Fruit fly (Drosophila melanogaster) whole organism, embryonic: ENCODE results near the gene Lim1.

Source experiments
- BtbVII ChIP-seq: fragments of 200-800 bp; sonication (Bioruptor generic); optimal IDR thresholded peaks from 3 replicates; lab custom pipeline; 2017; ENCODE audit warnings: missing biosample characterization, mild to moderate bottlenecking, missing genetic modification characterization
- CG10565 ChIP-seq: fragments of 200-800 bp; sonication (Bioruptor generic); optimal IDR thresholded peaks from 3 replicates; lab custom pipeline; 2016; ENCODE audit warnings: missing biosample characterization, mild to moderate bottlenecking, missing genetic modification characterization
- CG10959 ChIP-seq: fragments of 200-800 bp; sonication (Bioruptor generic); IDR thresholded peaks from 2 replicates; pipeline ENCODE4 v1.3.6; 2022; ENCODE audit warnings: missing biosample characterization, missing genetic modification characterization
- CG11695 ChIP-seq: fragments of 200-800 bp; sonication (Bioruptor generic); IDR thresholded peaks from 3 replicates; pipeline ENCODE4 v1.3.6; 2022; ENCODE audit warnings: missing biosample characterization, missing genetic modification characterization
- CG12299 ChIP-seq: fragments of 200-800 bp; sonication (Bioruptor generic); optimal IDR thresholded peaks from 2 replicates; lab custom pipeline; 2018; ENCODE audit warnings: missing biosample characterization, mild to moderate bottlenecking, missing genetic modification characterization
- CG12391 ChIP-seq: fragments of 200-800 bp; sonication (Bioruptor generic); optimal IDR thresholded peaks from 3 replicates; lab custom pipeline; 2018; ENCODE audit warnings: missing biosample characterization, mild to moderate bottlenecking, missing genetic modification characterization, moderate library complexity
- CG15073 ChIP-seq: fragments of 200-800 bp; sonication (Bioruptor generic); optimal IDR thresholded peaks from 2 replicates; lab custom pipeline; 2016; ENCODE audit warnings: missing biosample characterization, missing genetic modification characterization
- CG15269 ChIP-seq: fragments of 200-800 bp; sonication (Bioruptor generic); optimal IDR thresholded peaks from 2 replicates; lab custom pipeline; 2018; ENCODE audit warnings: missing biosample characterization, mild to moderate bottlenecking, missing genetic modification characterization, moderate library complexity
- CG15479 ChIP-seq: fragments of 200-800 bp; sonication (Bioruptor generic); optimal IDR thresholded peaks from 3 replicates; lab custom pipeline; 2019; ENCODE audit warnings: missing biosample characterization, mild to moderate bottlenecking, missing genetic modification characterization, moderate library complexity
- CG18764 ChIP-seq: fragments of 200-800 bp; sonication (Bioruptor generic); optimal IDR thresholded peaks from 3 replicates; lab custom pipeline; 2016; ENCODE audit warnings: missing biosample characterization, missing genetic modification characterization
- CG32772 ChIP-seq: fragments of 200-800 bp; sonication (Bioruptor generic); IDR thresholded peaks from 2 replicates; pipeline ENCODE4 v1.3.6; 2022; ENCODE audit warnings: missing biosample characterization, missing genetic modification characterization
- CG4730 ChIP-seq: fragments of 200-800 bp; sonication (Bioruptor generic); IDR thresholded peaks from 2 replicates; pipeline ENCODE4 v1.3.6; 2022; ENCODE audit warnings: missing biosample characterization, missing genetic modification characterization
- CG4820 ChIP-seq: fragments of 200-800 bp; sonication (Bioruptor generic); optimal IDR thresholded peaks from 3 replicates; lab custom pipeline; 2016; ENCODE audit warnings: missing biosample characterization, missing genetic modification characterization
- CG4854 ChIP-seq: fragments of 200-800 bp; sonication (Bioruptor generic); optimal IDR thresholded peaks from 2 replicates; lab custom pipeline; 2016; ENCODE audit warnings: missing biosample characterization, missing genetic modification characterization, inconsistent platforms
- CG7745 ChIP-seq: fragments of 200-800 bp; sonication (Bioruptor generic); optimal IDR thresholded peaks from 2 replicates; lab custom pipeline; 2018; ENCODE audit warnings: missing biosample characterization, mild to moderate bottlenecking, missing genetic modification characterization, moderate library complexity
- CG8765 ChIP-seq: fragments of 200-800 bp; sonication (Bioruptor generic); IDR thresholded peaks from 2 replicates; pipeline ENCODE4 v1.3.6; 2022; ENCODE audit warnings: missing biosample characterization, missing genetic modification characterization
- Chrac-16 ChIP-seq: fragments of 200-800 bp; sonication (Bioruptor generic); optimal IDR thresholded peaks from 3 replicates; lab custom pipeline; 2016; ENCODE audit warnings: missing biosample characterization, missing genetic modification characterization
- D19B ChIP-seq: fragments of 200-800 bp; sonication (Bioruptor generic); optimal IDR thresholded peaks from 2 replicates; lab custom pipeline; 2017; ENCODE audit warnings: missing biosample characterization, mild to moderate bottlenecking, missing genetic modification characterization
- Dref ChIP-seq: fragments of 200-800 bp; sonication (Bioruptor generic); IDR thresholded peaks from 2 replicates; pipeline ENCODE4 v1.3.6; 2022; ENCODE audit warnings: missing biosample characterization, missing genetic modification characterization
- Fer2 ChIP-seq: fragments of 200-800 bp; sonication (Bioruptor generic); optimal IDR thresholded peaks from 2 replicates; lab custom pipeline; 2018; ENCODE audit warnings: missing biosample characterization, mild to moderate bottlenecking, missing genetic modification characterization, moderate library complexity
- HmgD ChIP-seq: fragments of 200-800 bp; sonication (Bioruptor generic); optimal IDR thresholded peaks from 3 replicates; lab custom pipeline; 2016; ENCODE audit warnings: missing biosample characterization, missing genetic modification characterization
- Hmr ChIP-seq: fragments of 200-800 bp; sonication (Bioruptor generic); optimal IDR thresholded peaks from 3 replicates; lab custom pipeline; 2017; ENCODE audit warnings: mild to moderate bottlenecking, missing biosample characterization, missing genetic modification reagents, missing genetic modification characterization
- Lim3 ChIP-seq: fragments of 200-800 bp; sonication (Bioruptor generic); IDR thresholded peaks from 2 replicates; pipeline ENCODE4 v1.3.6; 2022; ENCODE audit warnings: missing biosample characterization, missing genetic modification characterization
- Lpt ChIP-seq: fragments of >200 bp; optimal IDR thresholded peaks from 2 replicates; lab custom pipeline; 2018; ENCODE audit warnings: missing biosample characterization, missing genetic modification characterization
- Mrtf ChIP-seq: fragments of 200-800 bp; sonication (Bioruptor generic); IDR thresholded peaks from 3 replicates; pipeline ENCODE4 v1.3.6; 2022; ENCODE audit warnings: missing biosample characterization, missing genetic modification characterization
- Myb ChIP-seq: fragments of 200-800 bp; sonication (Bioruptor generic); optimal IDR thresholded peaks from 2 replicates; lab custom pipeline; 2016; ENCODE audit warnings: missing biosample characterization, missing genetic modification characterization
- Nf-YB ChIP-seq: fragments of 200-800 bp; sonication (Bioruptor generic); optimal IDR thresholded peaks from 3 replicates; lab custom pipeline; 2019; ENCODE audit warnings: missing biosample characterization, mild to moderate bottlenecking, missing genetic modification characterization, moderate library complexity
- Poxn ChIP-seq: fragments of 200-800 bp; sonication (Bioruptor generic); IDR thresholded peaks from 2 replicates; pipeline ENCODE4 v1.3.6; 2022; ENCODE audit warnings: missing biosample characterization, missing genetic modification characterization
- Spps ChIP-seq: fragments of 200-800 bp; sonication (Bioruptor generic); optimal IDR thresholded peaks from 2 replicates; lab custom pipeline; 2018; ENCODE audit warnings: missing biosample characterization, mild to moderate bottlenecking, missing genetic modification characterization
- Sry-β ChIP-seq: fragments of 200-800 bp; sonication (Bioruptor generic); optimal IDR thresholded peaks from 2 replicates; lab custom pipeline; 2018; ENCODE audit warnings: missing biosample characterization, mild to moderate bottlenecking, missing genetic modification characterization, moderate library complexity
- Usf ChIP-seq: fragments of 200-800 bp; sonication (Bioruptor generic); optimal IDR thresholded peaks from 2 replicates; lab custom pipeline; 2017; ENCODE audit warnings: missing genotype, missing biosample characterization, missing genetic modification characterization
- Vsx1 ChIP-seq: fragments of 200-800 bp; sonication (Bioruptor generic); optimal IDR thresholded peaks from 2 replicates; lab custom pipeline; 2017; ENCODE audit warnings: missing biosample characterization, mild to moderate bottlenecking, missing genetic modification characterization, missing genetic modification reagents
- bcd ChIP-seq: fragments of 200-800 bp; sonication (Bioruptor generic); optimal IDR thresholded peaks from 2 replicates; lab custom pipeline; 2017; ENCODE audit warnings: missing biosample characterization, mild to moderate bottlenecking, missing genetic modification characterization
- caup ChIP-seq: fragments of 200-800 bp; sonication (Bioruptor generic); optimal IDR thresholded peaks from 3 replicates; lab custom pipeline; 2017; ENCODE audit warnings: missing biosample characterization, mild to moderate bottlenecking, missing genetic modification characterization, moderate library complexity; ENCODE audit not compliant: severe bottlenecking
- chinmo ChIP-seq: fragments of 200-800 bp; sonication (Bioruptor generic); IDR thresholded peaks from 4 replicates; pipeline ENCODE4 v1.3.6; 2022; ENCODE audit warnings: missing biosample characterization, missing genetic modification characterization; ENCODE audit not compliant: partially characterized antibody
- crol ChIP-seq: fragments of 200-800 bp; sonication (Bioruptor generic); IDR thresholded peaks from 2 replicates; pipeline ENCODE4 v1.3.6; 2022; ENCODE audit warnings: missing biosample characterization, missing genetic modification characterization
- cwo ChIP-seq: fragments of 200-800 bp; sonication (Bioruptor generic); optimal IDR thresholded peaks from 3 replicates; lab custom pipeline; 2017; ENCODE audit warnings: missing biosample characterization, missing genetic modification characterization, mild to moderate bottlenecking, moderate library complexity, missing genetic modification reagents
- danr ChIP-seq: fragments of 200-800 bp; sonication (Bioruptor generic); IDR thresholded peaks from 2 replicates; pipeline ENCODE4 v1.3.6; 2022; ENCODE audit warnings: missing biosample characterization, missing genetic modification characterization
- eve ChIP-seq, 2 experiments: fragments of >200 bp; optimal IDR thresholded peaks; 2 replicates each; lab custom pipeline; 2017; ENCODE audit warnings: missing biosample characterization in 2 of 2, missing genetic modification characterization in 2 of 2
- exex ChIP-seq: fragments of 200-800 bp; sonication (Bioruptor generic); optimal IDR thresholded peaks from 4 replicates; lab custom pipeline; 2018; ENCODE audit warnings: missing biosample characterization, mild to moderate bottlenecking, missing genetic modification characterization, moderate library complexity
- grn ChIP-seq: fragments of 200-800 bp; sonication (Bioruptor generic); optimal IDR thresholded peaks from 3 replicates; lab custom pipeline; 2017; ENCODE audit warnings: missing biosample characterization, missing genetic modification characterization
- kay ChIP-seq: fragments of 200-800 bp; sonication (Bioruptor generic); optimal IDR thresholded peaks from 2 replicates; lab custom pipeline; 2016; ENCODE audit warnings: missing biosample characterization, missing genetic modification characterization
- oc ChIP-seq: fragments of 200-800 bp; sonication (Bioruptor generic); optimal IDR thresholded peaks from 2 replicates; lab custom pipeline; 2018; ENCODE audit warnings: missing biosample characterization, mild to moderate bottlenecking, missing genetic modification characterization, moderate library complexity
- org-1 ChIP-seq: fragments of 200-800 bp; sonication (Bioruptor generic); optimal IDR thresholded peaks from 2 replicates; lab custom pipeline; 2017; ENCODE audit warnings: missing biosample characterization, missing genetic modification characterization
- pb ChIP-seq: fragments of 200-800 bp; sonication (Bioruptor generic); optimal IDR thresholded peaks from 3 replicates; lab custom pipeline; 2016; ENCODE audit warnings: missing biosample characterization, missing genetic modification characterization
- run ChIP-seq: fragments of 200-800 bp; sonication (Bioruptor generic); optimal IDR thresholded peaks from 3 replicates; lab custom pipeline; 2018; ENCODE audit warnings: missing biosample characterization, mild to moderate bottlenecking, missing genetic modification characterization
- sc ChIP-seq, 3 experiments: fragments of >200 bp in 2 of 3; fragments of 200-800 bp in 1 of 3; sonication (Bioruptor generic) in 1 of 3; optimal IDR thresholded peaks; 2 replicates in 2 of 3; 3 replicates in 1 of 3; lab custom pipeline; 2017; ENCODE audit warnings: mild to moderate bottlenecking in 1 of 3, missing biosample characterization in 1 of 3, missing genetic modification characterization in 1 of 3, missing genetic modification reagents in 1 of 3
- tin ChIP-seq: fragments of 200-800 bp; sonication (Bioruptor generic); optimal IDR thresholded peaks from 3 replicates; lab custom pipeline; 2016; ENCODE audit warnings: missing biosample characterization, missing genetic modification characterization
- tx ChIP-seq: fragments of 200-800 bp; sonication (Bioruptor generic); optimal IDR thresholded peaks from 2 replicates; lab custom pipeline; 2016; ENCODE audit warnings: missing biosample characterization, missing genetic modification characterization

Gene Lim1

dm6 chrX:8776790-8777478 lies 28.7 kb downstream of the Lim1 start (continued):
- TF ChIP-seq sc (optimal IDR thresholded peaks at IDR 0.05; lab: Kevin White, UChicago) (no peak), sc (GFP tag; optimal IDR thresholded peaks at IDR 0.05; lab: Kevin White, UChicago) (peak; percentile 46), grn (GFP tag; lab: Kevin White, UChicago) (peak; percentile 90), CG8765 (GFP tag; lab: Robert Waterston, UW) (peak; percentile 13; the same call in 1 of the 2 replicates), CG4730 (peak; percentile 60), Sry-β (GFP tag; lab: Kevin White, UChicago) (no peak), Myb (GFP tag; lab: Kevin White, UChicago) (no peak), CG15479 (GFP tag; lab: Kevin White, UChicago) (no peak), CG7745 (tag; lab: Kevin White, UChicago) (no peak), exex (tag; lab: Kevin White, UChicago) (no peak), Lim3 (GFP tag; lab: Robert Waterston, UW) (no peak), Nf-YB (GFP tag; lab: Kevin White, UChicago) (peak; percentile 31), CG4820 (peak; percentile 56), CG11695 (0 out of 3 replicates have a peak, but pooled peaks have one; percentile 37), Vsx1 (GFP tag; lab: Kevin White, UChicago) (peak; percentile 29), caup (GFP tag; lab: Kevin White, UChicago) (peak; percentile 47), HmgD (GFP tag; lab: Kevin White, UChicago) (no peak), CG18764 (GFP tag; lab: Kevin White, UChicago) (peak; percentile 42), Poxn (GFP tag; lab: Robert Waterston, UW) (no peak), chinmo (GFP tag; lab: Robert Waterston, UW) (0 out of 4 replicates have a peak, but pooled peaks have one; percentile 17), CG12391 (peak; percentile 70), bcd (GFP tag; lab: Kevin White, UChicago) (peak; percentile 54), tin (GFP tag; lab: Kevin White, UChicago) (peak; percentile 59), BtbVII (GFP tag; lab: Kevin White, UChicago) (peak; percentile 25), CG15073 (GFP tag; lab: Kevin White, UChicago) (no peak), danr (GFP tag; lab: Robert Waterston, UW) (peak; percentile 32; the same call in 1 of the 2 replicates), Dref (no peak), Chrac-16 (GFP tag; lab: Kevin White, UChicago) (peak; percentile 54), Lpt (GFP tag; lab: Kevin White, UChicago) (no peak), run (tag; lab: Kevin White, UChicago) (peak; percentile 24), eve (GFP tag; optimal IDR thresholded peaks at IDR 0.05; lab: Kevin White, UChicago) (peak in 1 of 2 experiments; percentile 57), Hmr (peak; percentile 13), Mrtf (GFP tag; lab: Robert Waterston, UW) (peak; percentile 48; the same call in 2 of the 3 replicates), CG10565 (GFP tag; lab: Kevin White, UChicago) (no peak), cwo (peak; percentile 30), CG15269 (tag; lab: Kevin White, UChicago) (peak; percentile 53), kay (GFP tag; lab: Kevin White, UChicago) (no peak), Fer2 (tag; lab: Kevin White, UChicago) (no peak), Usf (GFP tag; lab: Kevin White, UChicago) (peak; percentile 14), tx (GFP tag; lab: Kevin White, UChicago) (no peak), org-1 (GFP tag; lab: Kevin White, UChicago) (peak; percentile 18), D19B (GFP tag; lab: Kevin White, UChicago) (no peak), oc (peak; percentile 32), CG4854 (GFP tag; lab: Kevin White, UChicago) (peak; percentile 6), CG12299 (tag; lab: Kevin White, UChicago) (no peak), CG10959 (GFP tag; lab: Robert Waterston, UW) (peak; percentile 53; the same call in 1 of the 2 replicates), Spps (tag; lab: Kevin White, UChicago) (peak; percentile 58), pb (GFP tag; lab: Kevin White, UChicago) (no peak), CG32772 (GFP tag; lab: Robert Waterston, UW) (peak; percentile 60), crol (peak; percentile 54; the same call in 1 of the 2 replicates)
